Worm (Caenorhabditis elegans) whole organism, young adult: ENCODE measurements around the gene F35D2.1.
A peak's percentile ranks its signal among the peaks of the same experiment; 100 is the strongest.

Source experiments
- Y53G8AR.9 ChIP-seq: fragments of 200-800 bp; sonication (Bioruptor generic); conservative IDR thresholded peaks from 2 replicates; pipeline ENCODE4 v1.3.6; 2022; ENCODE audit warnings: missing genetic modification reagents, missing genetic modification characterization, missing compliant biosample characterization
- athp-1 ChIP-seq: sonication (generic microtip); optimal IDR thresholded peaks from 2 replicates; lab custom pipeline; 2017; ENCODE audit warnings: mild to moderate bottlenecking, missing genetic modification characterization, missing compliant biosample characterization
- ekl-4 ChIP-seq: fragments of 200-800 bp; sonication (Bioruptor generic); IDR thresholded peaks from 2 replicates; pipeline ENCODE4 v1.3.6; 2022; ENCODE audit warnings: missing genetic modification reagents, missing genetic modification characterization, missing compliant biosample characterization

ce11 chrII:7530944-7531343 lies 44.8 kb upstream of the F35D2.1 start, which contains the start of gene wrt-1:
- no peak for TF ChIP-seq athp-1 (tag; lab: Kevin White, UChicago)
- no peak for TF ChIP-seq ekl-4
- TF ChIP-seq Y53G8AR.9 (GFP tag; lab: Robert Waterston, UW): peak; percentile 56
